Worm (Caenorhabditis elegans) whole organism, late embryonic: Measurements from ENCODE around the gene C53B7.3.
"Not testable (repeated sequence)": the region's sequence is repeated elsewhere in the genome, so short reads cannot be mapped to it uniquely, and the experiment has no call there.

ENCODE experiments used
- ama-1 ChIP-seq: fragments of 150-350 bp; optimal IDR thresholded peaks from 2 replicates; lab custom pipeline; 2014
- ceh-34 ChIP-seq: sonication (generic microtip); optimal IDR thresholded peaks from 2 replicates; lab custom pipeline; 2016; ENCODE audit warnings: mild to moderate bottlenecking, missing genetic modification characterization, missing compliant biosample characterization
- dmd-4 ChIP-seq: sonication (generic microtip); optimal IDR thresholded peaks from 2 replicates; lab custom pipeline; 2016; ENCODE audit warnings: borderline replicate concordance, missing genetic modification characterization, missing compliant biosample characterization
- ets-4 ChIP-seq: sonication (generic microtip); optimal IDR thresholded peaks from 2 replicates; lab custom pipeline; 2016; ENCODE audit warnings: missing genetic modification characterization, missing compliant biosample characterization
- fkh-6 ChIP-seq: sonication (generic microtip); optimal IDR thresholded peaks from 2 replicates; lab custom pipeline; 2016; ENCODE audit warnings: missing genetic modification characterization, missing compliant biosample characterization
- nfya-1 ChIP-seq: sonication (generic microtip); optimal IDR thresholded peaks from 2 replicates; lab custom pipeline; 2017; ENCODE audit warnings: missing genetic modification characterization, mild to moderate bottlenecking, missing compliant biosample characterization, antibody characterized with exemption, moderate library complexity
- nhr-11 ChIP-seq: fragments of 150-350 bp; optimal IDR thresholded peaks from 2 replicates; lab custom pipeline; 2014; ENCODE audit warnings: missing biosample characterization, missing genetic modification characterization
- odd-2 ChIP-seq: sonication (generic microtip); optimal IDR thresholded peaks from 2 replicates; lab custom pipeline; 2017; ENCODE audit warnings: antibody characterized with exemption, mild to moderate bottlenecking, missing genetic modification characterization, missing compliant biosample characterization
- pqm-1 ChIP-seq: sonication (generic microtip); optimal IDR thresholded peaks from 2 replicates; lab custom pipeline; 2016; ENCODE audit warnings: missing genetic modification characterization, missing compliant biosample characterization

DNA sequence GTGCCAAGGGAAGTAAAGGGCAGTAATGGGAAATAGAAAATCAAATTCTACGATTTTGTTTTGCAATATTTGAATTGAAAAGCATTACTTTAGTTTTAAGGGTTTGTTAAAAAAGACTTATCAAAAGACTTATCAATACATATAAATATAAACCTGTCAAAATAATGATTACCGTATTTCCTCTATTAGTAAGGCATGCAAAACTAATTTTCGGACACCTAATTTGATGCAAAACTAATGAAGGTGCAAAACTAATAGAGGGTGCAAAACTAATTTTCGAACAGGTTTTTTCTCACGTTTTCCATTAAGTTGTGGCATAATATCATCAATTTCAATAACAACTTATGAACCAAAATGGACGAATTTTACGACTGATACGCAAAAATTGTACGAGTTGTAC is 37.2 kb downstream of the C53B7.3 start, which contains the start of gene F41C6.6:
- TF ChIP-seq ama-1 (lab: Kevin White, UChicago); nhr-11 (tag; lab: Kevin White, UChicago); ceh-34 (tag; lab: Kevin White, UChicago); pqm-1 (tag; lab: Kevin White, UChicago); odd-2; dmd-4; nfya-1 (tag; lab: Kevin White, UChicago); fkh-6; ets-4 (tag; lab: Kevin White, UChicago): not testable (repeated sequence)
